Fruit fly (Drosophila melanogaster) whole organism, embryonic: ENCODE results near the gene MED25.

Source experiments
- Adf1 ChIP-seq: fragments of 200-800 bp; sonication (Bioruptor generic); IDR thresholded peaks from 2 replicates; pipeline ENCODE4 v1.3.6; 2022; ENCODE audit warnings: missing biosample characterization, missing genetic modification characterization
- Antp ChIP-seq: fragments of 200-800 bp; sonication (Bioruptor generic); optimal IDR thresholded peaks from 3 replicates; lab custom pipeline; 2016; ENCODE audit warnings: missing biosample characterization, missing genetic modification characterization
- B-H2 ChIP-seq: fragments of 200-800 bp; sonication (Bioruptor generic); optimal IDR thresholded peaks from 2 replicates; lab custom pipeline; 2018; ENCODE audit warnings: missing biosample characterization, mild to moderate bottlenecking, missing genetic modification characterization
- CG13287 ChIP-seq: fragments of 200-800 bp; sonication (Bioruptor generic); IDR thresholded peaks from 2 replicates; pipeline ENCODE4 v1.3.6; 2022; ENCODE audit warnings: missing biosample characterization, missing genetic modification characterization; ENCODE audit not compliant: partially characterized antibody
- CG14965 ChIP-seq: fragments of 200-800 bp; sonication (Bioruptor generic); optimal IDR thresholded peaks from 2 replicates; lab custom pipeline; 2016; ENCODE audit warnings: missing biosample characterization, missing genetic modification characterization, borderline replicate concordance
- CG15696 ChIP-seq: fragments of 200-800 bp; sonication (Bioruptor generic); optimal IDR thresholded peaks from 2 replicates; lab custom pipeline; 2019; ENCODE audit warnings: missing biosample characterization, mild to moderate bottlenecking, missing genetic modification characterization, moderate library complexity
- CG17359 ChIP-seq: fragments of 200-800 bp; sonication (Bioruptor generic); optimal IDR thresholded peaks from 3 replicates; lab custom pipeline; 2018; ENCODE audit warnings: missing biosample characterization, mild to moderate bottlenecking, missing genetic modification characterization, moderate library complexity
- CG17912 ChIP-seq: fragments of 200-800 bp; sonication (Bioruptor generic); optimal IDR thresholded peaks from 2 replicates; lab custom pipeline; 2018; ENCODE audit warnings: missing biosample characterization, mild to moderate bottlenecking, missing genetic modification characterization
- CG32772 ChIP-seq: fragments of 200-800 bp; sonication (Bioruptor generic); IDR thresholded peaks from 2 replicates; pipeline ENCODE4 v1.3.6; 2022; ENCODE audit warnings: missing biosample characterization, missing genetic modification characterization
- CG42726 ChIP-seq: fragments of 200-800 bp; sonication (Bioruptor generic); IDR thresholded peaks from 2 replicates; pipeline ENCODE4 v1.3.6; 2022; ENCODE audit warnings: missing biosample characterization, missing genetic modification characterization; ENCODE audit not compliant: partially characterized antibody
- CG4820 ChIP-seq: fragments of 200-800 bp; sonication (Bioruptor generic); optimal IDR thresholded peaks from 3 replicates; lab custom pipeline; 2016; ENCODE audit warnings: missing biosample characterization, missing genetic modification characterization
- CG6765 ChIP-seq: fragments of 200-800 bp; sonication (Bioruptor generic); optimal IDR thresholded peaks from 3 replicates; lab custom pipeline; 2017; ENCODE audit warnings: missing biosample characterization, mild to moderate bottlenecking, missing genetic modification characterization
- CG7357 ChIP-seq: fragments of 200-800 bp; sonication (Bioruptor generic); IDR thresholded peaks from 3 replicates; pipeline ENCODE4 v1.3.6; 2022; ENCODE audit warnings: missing biosample characterization, missing genetic modification characterization
- CG7556 ChIP-seq: fragments of 200-800 bp; sonication (Bioruptor generic); optimal IDR thresholded peaks from 2 replicates; lab custom pipeline; 2017; ENCODE audit warnings: missing biosample characterization, mild to moderate bottlenecking, missing genetic modification characterization
- CG7839 ChIP-seq: fragments of 200-800 bp; sonication (Bioruptor generic); optimal IDR thresholded peaks from 3 replicates; lab custom pipeline; 2018; ENCODE audit warnings: missing biosample characterization, mild to moderate bottlenecking, missing genetic modification characterization, moderate library complexity
- CG8290 ChIP-seq, 3 experiments: fragments of 200-800 bp; sonication (Bioruptor generic); optimal IDR thresholded peaks; 2 replicates each; lab custom pipeline; 2016 to 2019; ENCODE audit warnings: missing biosample characterization in 3 of 3, missing genetic modification characterization in 3 of 3, mild to moderate bottlenecking in 2 of 3, moderate library complexity in 1 of 3
- CG9215 ChIP-seq: fragments of 200-800 bp; sonication (Bioruptor generic); IDR thresholded peaks from 2 replicates; pipeline ENCODE4 v1.3.6; 2022; ENCODE audit warnings: missing biosample characterization, missing genetic modification characterization
- CG9876 ChIP-seq: fragments of 200-800 bp; sonication (Bioruptor generic); optimal IDR thresholded peaks from 2 replicates; lab custom pipeline; 2016; ENCODE audit warnings: missing biosample characterization, missing genetic modification characterization
- Dbx ChIP-seq: fragments of 200-800 bp; sonication (Bioruptor generic); IDR thresholded peaks from 3 replicates; pipeline ENCODE4 v1.3.6; 2022; ENCODE audit warnings: missing biosample characterization, missing genetic modification characterization
- Deaf1 ChIP-seq: fragments of 200-800 bp; optimal IDR thresholded peaks from 3 replicates; lab custom pipeline; 2019; ENCODE audit warnings: missing biosample characterization, mild to moderate bottlenecking, missing genetic modification characterization, moderate library complexity
- Dip2 ChIP-seq: fragments of 200-800 bp; sonication (Bioruptor generic); IDR thresholded peaks from 2 replicates; pipeline ENCODE4 v1.3.6; 2022; ENCODE audit warnings: missing biosample characterization, missing genetic modification characterization
- Fer1 ChIP-seq: fragments of 200-800 bp; sonication (Bioruptor generic); optimal IDR thresholded peaks from 2 replicates; lab custom pipeline; 2017; ENCODE audit warnings: missing biosample characterization, mild to moderate bottlenecking, missing genetic modification characterization
- Gsc ChIP-seq: fragments of 200-800 bp; sonication (Bioruptor generic); IDR thresholded peaks from 2 replicates; pipeline ENCODE4 v1.3.6; 2022; ENCODE audit warnings: missing biosample characterization, missing genetic modification characterization
- NFAT ChIP-seq: fragments of 200-800 bp; sonication (Bioruptor generic); IDR thresholded peaks from 2 replicates; pipeline ENCODE4 v1.3.6; 2022; ENCODE audit warnings: missing biosample characterization, missing genetic modification characterization
- Neu2 ChIP-seq: fragments of 200-800 bp; sonication (Bioruptor generic); optimal IDR thresholded peaks from 3 replicates; lab custom pipeline; 2016; ENCODE audit warnings: missing biosample characterization, missing genetic modification characterization, borderline replicate concordance
- Nf-YA ChIP-seq: fragments of 200-800 bp; sonication (Bioruptor generic); IDR thresholded peaks from 2 replicates; pipeline ENCODE4 v1.3.6; 2022; ENCODE audit warnings: missing biosample characterization, missing genetic modification characterization
- Optix ChIP-seq: fragments of 200-800 bp; sonication (Bioruptor generic); IDR thresholded peaks from 3 replicates; pipeline ENCODE4 v1.3.6; 2022; ENCODE audit warnings: missing biosample characterization, missing genetic modification characterization
- PHDP ChIP-seq: fragments of 200-800 bp; sonication (Bioruptor generic); optimal IDR thresholded peaks from 3 replicates; lab custom pipeline; 2018; ENCODE audit warnings: missing biosample characterization, mild to moderate bottlenecking, missing genetic modification characterization, moderate library complexity
- Tbp ChIP-seq: fragments of >200 bp; optimal IDR thresholded peaks from 2 replicates; lab custom pipeline; 2018; ENCODE audit warnings: missing biosample characterization, missing genetic modification characterization
- Xrp1 ChIP-seq: fragments of 200-800 bp; sonication (Bioruptor generic); IDR thresholded peaks from 2 replicates; pipeline ENCODE4 v1.3.6; 2022; ENCODE audit warnings: missing biosample characterization, missing genetic modification characterization
- ac ChIP-seq: fragments of 200-800 bp; sonication (Bioruptor generic); optimal IDR thresholded peaks from 3 replicates; lab custom pipeline; 2017; ENCODE audit warnings: missing biosample characterization, mild to moderate bottlenecking, missing genetic modification characterization
- ara ChIP-seq: fragments of 200-800 bp; sonication (Bioruptor generic); IDR thresholded peaks from 2 replicates; pipeline ENCODE4 v1.3.6; 2022; ENCODE audit warnings: missing biosample characterization, missing genetic modification characterization
- bbx ChIP-seq: fragments of 200-800 bp; sonication (Bioruptor generic); IDR thresholded peaks from 2 replicates; pipeline ENCODE4 v1.3.6; 2022; ENCODE audit warnings: missing biosample characterization, missing genetic modification characterization; ENCODE audit not compliant: partially characterized antibody
- croc ChIP-seq: fragments of 200-800 bp; sonication (Bioruptor generic); conservative IDR thresholded peaks from 3 replicates; pipeline ENCODE4 v1.3.6; 2022; ENCODE audit warnings: missing biosample characterization, missing genetic modification characterization
- dimm ChIP-seq: fragments of 200-800 bp; sonication (Bioruptor generic); IDR thresholded peaks from 2 replicates; pipeline ENCODE4 v1.3.6; 2022; ENCODE audit warnings: missing biosample characterization, missing genetic modification characterization
- dm ChIP-seq: fragments of 200-800 bp; sonication (Bioruptor generic); optimal IDR thresholded peaks from 3 replicates; lab custom pipeline; 2016; ENCODE audit warnings: missing biosample characterization, missing genetic modification characterization
- fd3F ChIP-seq: fragments of 200-800 bp; sonication (Bioruptor generic); optimal IDR thresholded peaks from 2 replicates; lab custom pipeline; 2018; ENCODE audit warnings: missing biosample characterization, mild to moderate bottlenecking, missing genetic modification characterization, moderate library complexity
- ftz-f1 ChIP-seq: fragments of 200-800 bp; sonication (Bioruptor generic); optimal IDR thresholded peaks from 2 replicates; lab custom pipeline; 2016; ENCODE audit warnings: missing biosample characterization, missing genetic modification characterization
- gcm ChIP-seq: fragments of 200-800 bp; sonication (Bioruptor generic); optimal IDR thresholded peaks from 2 replicates; lab custom pipeline; 2019; ENCODE audit warnings: missing biosample characterization, mild to moderate bottlenecking, missing genetic modification characterization, moderate library complexity
- gcm2 ChIP-seq: fragments of 200-800 bp; sonication (Bioruptor generic); optimal IDR thresholded peaks from 2 replicates; lab custom pipeline; 2016; ENCODE audit warnings: missing biosample characterization, missing genetic modification characterization
- gfzf ChIP-seq: fragments of 200-800 bp; sonication (Bioruptor generic); optimal IDR thresholded peaks from 2 replicates; lab custom pipeline; 2016; ENCODE audit warnings: missing biosample characterization, mild to moderate bottlenecking, missing genetic modification characterization, moderate library complexity
- h ChIP-seq: fragments of >200 bp; optimal IDR thresholded peaks from 2 replicates; lab custom pipeline; 2017
- hbn ChIP-seq: fragments of 200-800 bp; sonication (Bioruptor generic); IDR thresholded peaks from 2 replicates; pipeline ENCODE4 v1.3.6; 2022; ENCODE audit warnings: missing biosample characterization, missing genetic modification characterization; ENCODE audit not compliant: partially characterized antibody
- nau ChIP-seq: fragments of 200-800 bp; sonication (Bioruptor generic); optimal IDR thresholded peaks from 3 replicates; lab custom pipeline; 2017; ENCODE audit warnings: missing biosample characterization, mild to moderate bottlenecking, missing genetic modification characterization, missing genetic modification reagents
- p53 ChIP-seq: fragments of 200-800 bp; sonication (Bioruptor generic); optimal IDR thresholded peaks from 2 replicates; lab custom pipeline; 2016; ENCODE audit warnings: missing biosample characterization, missing genetic modification characterization
- ranshi ChIP-seq: fragments of 200-800 bp; sonication (Bioruptor generic); IDR thresholded peaks from 2 replicates; pipeline ENCODE4 v1.3.6; 2022; ENCODE audit warnings: missing biosample characterization, missing genetic modification characterization
- ro ChIP-seq: fragments of 200-800 bp; sonication (Bioruptor generic); IDR thresholded peaks from 2 replicates; pipeline ENCODE4 v1.3.6; 2022; ENCODE audit warnings: missing biosample characterization, missing genetic modification characterization
- sna ChIP-seq: fragments of 200-800 bp; sonication (Bioruptor generic); IDR thresholded peaks from 2 replicates; pipeline ENCODE4 v1.3.6; 2022; ENCODE audit warnings: missing biosample characterization, missing genetic modification characterization; ENCODE audit not compliant: partially characterized antibody
- tio ChIP-seq: fragments of 200-800 bp; sonication (Bioruptor generic); optimal IDR thresholded peaks from 2 replicates; lab custom pipeline; 2017; ENCODE audit warnings: missing biosample characterization, missing genetic modification characterization, inconsistent platforms
- tll ChIP-seq, 2 experiments: fragments of 200-800 bp in 1 of 2; fragments of >200 bp in 1 of 2; sonication (Bioruptor generic) in 1 of 2; optimal IDR thresholded peaks; 2 replicates each; lab custom pipeline; 2017 to 2019; ENCODE audit warnings: missing biosample characterization in 2 of 2, missing genetic modification characterization in 2 of 2, mild to moderate bottlenecking in 1 of 2, moderate library complexity in 1 of 2

The MED25 gene

DNA sequence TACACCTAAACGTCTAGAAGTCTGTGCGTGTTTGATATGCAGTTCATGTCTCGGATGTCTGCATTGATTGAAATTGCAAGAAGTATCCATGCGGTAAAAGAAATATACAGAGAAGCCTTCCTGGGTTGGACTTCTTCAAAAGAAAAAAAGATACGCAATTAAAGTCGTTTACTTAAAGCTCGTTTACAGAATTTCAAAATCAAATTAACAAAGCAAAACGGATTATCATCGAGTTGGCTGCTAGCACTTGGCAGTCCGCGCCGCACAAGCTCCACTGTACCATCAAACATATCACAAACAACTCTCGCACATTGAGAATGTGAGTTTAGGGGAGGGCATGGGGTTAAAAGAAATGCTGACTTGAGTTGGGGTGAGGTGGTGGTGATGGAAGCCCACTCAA lies 10.3 kb upstream of the MED25 start (continued):
- TF ChIP-seq dm (GFP tag; lab: Kevin White, UChicago) (peak; percentile 44), CG9215 (GFP tag; lab: Robert Waterston, UW) (peak; percentile 39; the same call in 1 of the 2 replicates), tio (GFP tag; lab: Kevin White, UChicago) (peak; percentile 50), bbx (GFP tag; lab: Robert Waterston, UW) (no peak), Xrp1 (GFP tag; lab: Robert Waterston, UW) (peak; percentile 87), dimm (0 out of 2 replicates have a peak, but pooled peaks have one; percentile 43), Dip2 (GFP tag; lab: Robert Waterston, UW) (no peak), CG8290 (GFP tag; optimal IDR thresholded peaks at IDR 0.05; lab: Kevin White, UChicago) (peak; percentile 53), CG8290 (tag; optimal IDR thresholded peaks at IDR 0.05; lab: Kevin White, UChicago) (peak in 1 of 2 experiments; percentile 50), ac (GFP tag; lab: Kevin White, UChicago) (no peak), CG9876 (GFP tag; lab: Kevin White, UChicago) (peak; percentile 64), Adf1 (GFP tag; lab: Robert Waterston, UW) (no peak), Fer1 (GFP tag; lab: Kevin White, UChicago) (peak; percentile 46), CG13287 (GFP tag; lab: Robert Waterston, UW) (no peak), CG6765 (no peak), hbn (GFP tag; lab: Robert Waterston, UW) (no peak), CG14965 (no peak), CG7556 (GFP tag; lab: Kevin White, UChicago) (peak; percentile 70), ara (GFP tag; lab: Robert Waterston, UW) (peak; percentile 84), Deaf1 (tag; lab: Kevin White, UChicago) (peak; percentile 14), PHDP (tag; lab: Kevin White, UChicago) (peak; percentile 71), CG7839 (tag; lab: Kevin White, UChicago) (peak; percentile 75), CG17912 (no peak), tll (GFP tag; optimal IDR thresholded peaks at IDR 0.05; lab: Kevin White, UChicago) (no peak), ftz-f1 (no peak), CG42726 (GFP tag; lab: Robert Waterston, UW) (no peak), croc (GFP tag; lab: Robert Waterston, UW) (peak; percentile 75), Gsc (GFP tag; lab: Robert Waterston, UW) (no peak), Tbp (GFP tag; lab: Kevin White, UChicago) (no peak), ro (GFP tag; lab: Robert Waterston, UW) (0 out of 2 replicates have a peak, but pooled peaks have one; percentile 24), nau (GFP tag; lab: Kevin White, UChicago) (peak; percentile 12), CG32772 (GFP tag; lab: Robert Waterston, UW) (peak; percentile 83), Dbx (GFP tag; lab: Robert Waterston, UW) (0 out of 3 replicates have a peak, but pooled peaks have one; percentile 21), CG15696 (peak; percentile 69), Optix (GFP tag; lab: Robert Waterston, UW) (peak; percentile 88), CG4820 (GFP tag; lab: Kevin White, UChicago) (peak; percentile 77), fd3F (peak; percentile 15), h (lab: Kevin White, UChicago) (no peak), B-H2 (no peak), p53 (GFP tag; lab: Kevin White, UChicago) (no peak), Antp (GFP tag; lab: Kevin White, UChicago) (peak; percentile 84), Nf-YA (GFP tag; lab: Robert Waterston, UW) (peak; percentile 70), gfzf (GFP tag; lab: Kevin White, UChicago) (no peak), gcm (peak; percentile 61), CG7357 (GFP tag; lab: Robert Waterston, UW) (peak; percentile 52; the same call in 1 of the 3 replicates), sna (GFP tag; lab: Robert Waterston, UW) (no peak), Neu2 (no peak), ranshi (GFP tag; lab: Robert Waterston, UW) (peak; percentile 70; the same call in 1 of the 2 replicates), gcm2 (GFP tag; lab: Kevin White, UChicago) (no peak), NFAT (GFP tag; lab: Robert Waterston, UW) (peak; percentile 46), CG17359 (tag; lab: Kevin White, UChicago) (peak; percentile 85)
